Worm (Caenorhabditis elegans): ENCODE data around the gene xbp-1.

xbp-1 gene

DNA sequence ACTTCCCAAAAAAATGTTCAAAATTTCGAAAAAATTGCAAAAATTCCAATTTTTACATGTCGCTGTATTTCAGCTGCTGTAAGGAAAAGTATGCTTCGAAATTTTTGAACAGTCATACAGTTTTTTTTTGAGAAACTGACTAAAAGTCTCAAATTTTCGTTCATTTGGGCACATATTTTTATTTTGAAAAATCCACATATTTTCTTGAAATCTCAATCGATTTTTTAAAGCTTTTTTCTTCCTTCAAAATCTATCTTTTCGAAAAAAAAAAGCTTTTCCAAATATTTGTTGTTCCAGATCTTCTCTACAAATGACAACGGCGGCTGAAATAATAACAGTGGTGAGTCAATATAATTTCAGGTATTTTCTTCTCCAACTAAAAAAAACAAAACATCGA lies 3.4 kb downstream of the xbp-1 start, which contains the start of gene asd-1:
asd-1 (plus strand) TSS at position 298 of the 397 bp plus-strand sequence.
- TF ChIP-seq set-16 (GFP tag; IDR thresholded peaks at IDR 0.05), result no peak
- TF ChIP-seq F10B5.3 (tag; optimal IDR thresholded peaks at IDR 0.05), result no peak
- no peak for TF ChIP-seq duxl-1 (tag; optimal IDR thresholded peaks at IDR 0.05; ENCODE audit: poor library complexity)
- no peak for TF ChIP-seq pqm-1 (tag; optimal IDR thresholded peaks at IDR 0.05)
- TF ChIP-seq nhr-6 (tag; optimal IDR thresholded peaks at IDR 0.05), result no peak
- no peak for TF ChIP-seq nhr-48 (tag; optimal IDR thresholded peaks at IDR 0.05)
- no peak for TF ChIP-seq D1046.2 (GFP tag; IDR thresholded peaks at IDR 0.05)
- TF ChIP-seq mes-2 (tag; optimal IDR thresholded peaks at IDR 0.05; ENCODE audit: poor library complexity, severe bottlenecking), result no peak
- no peak for TF ChIP-seq ZK337.2 (GFP tag; IDR thresholded peaks at IDR 0.05)
- no peak for TF ChIP-seq vab-7 (GFP tag; IDR thresholded peaks at IDR 0.05)
- no peak for TF ChIP-seq ceh-28 (tag; optimal IDR thresholded peaks at IDR 0.05)
- TF ChIP-seq ctbp-1 (GFP tag; IDR thresholded peaks at IDR 0.05), result no peak
- no peak for TF ChIP-seq ZK546.5 (tag; optimal IDR thresholded peaks at IDR 0.05)

DNA sequence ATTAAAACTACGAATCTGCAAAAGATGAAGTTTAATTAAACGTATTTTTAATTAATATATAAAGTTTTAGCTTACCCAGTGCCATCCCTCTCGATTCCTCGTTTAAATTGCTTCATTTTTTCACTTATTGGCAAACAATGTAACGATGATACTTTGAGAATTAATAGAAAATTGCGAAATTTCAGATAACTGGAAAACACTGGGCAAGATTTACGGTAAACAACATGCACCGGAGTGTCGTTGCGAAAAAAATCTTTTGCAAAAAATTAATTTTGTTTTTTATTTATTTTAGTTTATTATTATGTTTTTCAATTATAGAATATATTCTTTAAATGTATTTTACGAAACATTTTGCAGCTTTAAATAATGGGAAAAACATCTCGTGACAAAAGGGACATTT lies 10.5 kb downstream of the xbp-1 start, which contains the start of the genes pelo-1 and R74.7:
pelo-1 (minus strand) TSS at position 151 of the 400 bp plus-strand sequence.
R74.7 (plus strand) TSS at position 358 of the 400 bp plus-strand sequence.
- TF ChIP-seq dmd-6 (GFP tag; IDR thresholded peaks at IDR 0.05) (no peak), hlh-11 (tag; optimal IDR thresholded peaks at IDR 0.05) (no peak), mes-2 (tag; optimal IDR thresholded peaks at IDR 0.05; ENCODE audit: poor library complexity, severe bottlenecking) (peak; percentile 33), dve-1 (tag; optimal IDR thresholded peaks at IDR 0.05; ENCODE audit: insufficient read depth) (no peak), madf-9 (GFP tag; conservative IDR thresholded peaks at IDR 0.05) (no peak), Y75B8A.6 (GFP tag; IDR thresholded peaks at IDR 0.05) (no peak), ZK337.2 (GFP tag; IDR thresholded peaks at IDR 0.05) (no peak), fos-1 (tag; optimal IDR thresholded peaks at IDR 0.05) (no peak), madf-5 (GFP tag; IDR thresholded peaks at IDR 0.05) (no peak), snpc-1.2 (GFP tag; IDR thresholded peaks at IDR 0.05) (no peak), zip-2 (tag; optimal IDR thresholded peaks at IDR 0.05) (peak; percentile 2), mxl-2 (GFP tag; conservative IDR thresholded peaks at IDR 0.05) (no peak), T26A8.4 (GFP tag; IDR thresholded peaks at IDR 0.05) (no peak), nhr-10 (tag; optimal IDR thresholded peaks at IDR 0.05) (no peak), daf-16 (GFP tag; optimal IDR thresholded peaks at IDR 0.05) (no peak), daf-16 (tag; optimal IDR thresholded peaks at IDR 0.05) (peak; percentile 21), pqm-1 (tag; optimal IDR thresholded peaks at IDR 0.05) (no peak), ceh-62 (tag; optimal IDR thresholded peaks at IDR 0.05) (no peak), nhr-48 (tag; optimal IDR thresholded peaks at IDR 0.05) (no peak), nhr-28 (tag; optimal IDR thresholded peaks at IDR 0.05) (no peak), Y48G9A.11 (GFP tag; IDR thresholded peaks at IDR 0.05) (peak; percentile 61), unc-62 (GFP tag; optimal IDR thresholded peaks at IDR 0.05 in 1 of 2) (no peak), unc-62 (tag; optimal IDR thresholded peaks at IDR 0.05) (no peak), hlh-30 (tag; optimal IDR thresholded peaks at IDR 0.05; ENCODE audit: insufficient read depth) (no peak), nhr-76 (tag; optimal IDR thresholded peaks at IDR 0.05) (no peak), tag-97 (GFP tag; IDR thresholded peaks at IDR 0.05) (no peak), ceh-32 (tag; optimal IDR thresholded peaks at IDR 0.05; ENCODE audit: poor library complexity) (no peak), ama-1 (optimal IDR thresholded peaks at IDR 0.05) (no peak), dmd-9 (GFP tag; IDR thresholded peaks at IDR 0.05) (no peak), nhr-6 (tag; optimal IDR thresholded peaks at IDR 0.05) (no peak), ZK546.5 (tag; optimal IDR thresholded peaks at IDR 0.05) (no peak), zfp-2 (tag; optimal IDR thresholded peaks at IDR 0.05) (no peak), T20F7.1 (GFP tag; optimal IDR thresholded peaks at IDR 0.05) (peak; percentile 95), ztf-11 (tag; optimal IDR thresholded peaks at IDR 0.05) (no peak), unc-39 (tag; optimal IDR thresholded peaks at IDR 0.05) (no peak), daf-8 (GFP tag; IDR thresholded peaks at IDR 0.05) (no peak), hif-1 (tag; optimal IDR thresholded peaks at IDR 0.05) (no peak), aly-2 (tag; optimal IDR thresholded peaks at IDR 0.05) (no peak), ctbp-1 (GFP tag; IDR thresholded peaks at IDR 0.05) (no peak), nhr-77 (tag; optimal IDR thresholded peaks at IDR 0.05) (peak; percentile 11), lin-15B (tag; optimal IDR thresholded peaks at IDR 0.05) (no peak), lin-29 (GFP tag; IDR thresholded peaks at IDR 0.05) (no peak), jun-1 (tag; optimal IDR thresholded peaks at IDR 0.05) (no peak), lsy-2 (tag; optimal IDR thresholded peaks at IDR 0.05) (peak in 1 of 2 experiments; percentile 65)
